Fruit fly (Drosophila melanogaster) whole organism, embryonic: ENCODE measurements around the gene CG15431.

Experiments used
- BEAF-32 ChIP-seq: fragments of 200-800 bp; sonication (Bioruptor generic); optimal IDR thresholded peaks from 3 replicates; lab custom pipeline; 2017; ENCODE audit warnings: missing biosample characterization, missing genetic modification characterization, mild to moderate bottlenecking, moderate library complexity, missing genetic modification reagents
- Bgb ChIP-seq: fragments of 200-800 bp; sonication (Bioruptor generic); IDR thresholded peaks from 2 replicates; pipeline ENCODE4 v1.3.6; 2022; ENCODE audit warnings: missing biosample characterization, missing genetic modification characterization; ENCODE audit not compliant: partially characterized antibody
- CG10267 ChIP-seq: fragments of 200-800 bp; sonication (Bioruptor generic); optimal IDR thresholded peaks from 2 replicates; lab custom pipeline; 2018; ENCODE audit warnings: missing biosample characterization, mild to moderate bottlenecking, missing genetic modification characterization, moderate library complexity
- CG13287 ChIP-seq: fragments of 200-800 bp; sonication (Bioruptor generic); IDR thresholded peaks from 2 replicates; pipeline ENCODE4 v1.3.6; 2022; ENCODE audit warnings: missing biosample characterization, missing genetic modification characterization; ENCODE audit not compliant: partially characterized antibody
- CG14860 ChIP-seq: fragments of 200-800 bp; sonication (Bioruptor generic); IDR thresholded peaks from 3 replicates; pipeline ENCODE4 v1.3.6; 2022; ENCODE audit warnings: missing biosample characterization, missing genetic modification characterization; ENCODE audit not compliant: partially characterized antibody
- CG15514 ChIP-seq: fragments of 200-800 bp; sonication (Bioruptor generic); optimal IDR thresholded peaks from 3 replicates; lab custom pipeline; 2017; ENCODE audit warnings: missing biosample characterization, missing genetic modification characterization, mild to moderate bottlenecking, moderate library complexity, missing genetic modification reagents
- CG1602 ChIP-seq: fragments of 200-800 bp; sonication (Bioruptor generic); optimal IDR thresholded peaks from 3 replicates; lab custom pipeline; 2016; ENCODE audit warnings: missing biosample characterization, missing genetic modification characterization
- CG1603 ChIP-seq: fragments of 200-800 bp; sonication (Bioruptor generic); optimal IDR thresholded peaks from 2 replicates; lab custom pipeline; 2019; ENCODE audit warnings: missing biosample characterization, mild to moderate bottlenecking, missing genetic modification characterization, moderate library complexity
- CG16813 ChIP-seq: fragments of 200-800 bp; sonication (Bioruptor generic); IDR thresholded peaks from 3 replicates; pipeline ENCODE4 v1.3.6; 2022; ENCODE audit warnings: missing biosample characterization, missing genetic modification characterization; ENCODE audit not compliant: partially characterized antibody
- CG17328 ChIP-seq: fragments of 200-800 bp; sonication (Bioruptor generic); IDR thresholded peaks from 2 replicates; pipeline ENCODE4 v1.3.6; 2022; ENCODE audit warnings: missing biosample characterization, missing genetic modification characterization
- CG17359 ChIP-seq: fragments of 200-800 bp; sonication (Bioruptor generic); optimal IDR thresholded peaks from 3 replicates; lab custom pipeline; 2018; ENCODE audit warnings: missing biosample characterization, mild to moderate bottlenecking, missing genetic modification characterization, moderate library complexity
- CG3281 ChIP-seq: fragments of 200-800 bp; sonication (Bioruptor generic); optimal IDR thresholded peaks from 3 replicates; lab custom pipeline; 2017; ENCODE audit warnings: missing biosample characterization, mild to moderate bottlenecking, missing genetic modification characterization
- CG3407 ChIP-seq: fragments of 200-800 bp; sonication (Bioruptor generic); optimal IDR thresholded peaks from 2 replicates; lab custom pipeline; 2018; ENCODE audit warnings: missing biosample characterization, mild to moderate bottlenecking, missing genetic modification characterization
- CG34422 ChIP-seq: fragments of 200-800 bp; sonication (Bioruptor generic); IDR thresholded peaks from 3 replicates; pipeline ENCODE4 v1.3.6; 2022; ENCODE audit warnings: missing biosample characterization, missing genetic modification characterization
- CG4404 ChIP-seq: fragments of 200-800 bp; sonication (Bioruptor generic); IDR thresholded peaks from 2 replicates; pipeline ENCODE4 v1.3.6; 2022; ENCODE audit warnings: missing biosample characterization, missing genetic modification characterization
- CG7271 ChIP-seq: fragments of 200-800 bp; sonication (Bioruptor generic); optimal IDR thresholded peaks from 2 replicates; lab custom pipeline; 2018; ENCODE audit warnings: missing biosample characterization, mild to moderate bottlenecking, missing genetic modification characterization, moderate library complexity
- CG7928 ChIP-seq: fragments of 200-800 bp; sonication (Bioruptor generic); optimal IDR thresholded peaks from 2 replicates; lab custom pipeline; 2017; ENCODE audit warnings: missing biosample characterization, mild to moderate bottlenecking, missing genetic modification characterization
- CG7963 ChIP-seq: fragments of 200-800 bp; sonication (Bioruptor generic); IDR thresholded peaks from 3 replicates; pipeline ENCODE4 v1.3.6; 2022; ENCODE audit warnings: missing biosample characterization, missing genetic modification characterization; ENCODE audit not compliant: partially characterized antibody
- CG8290 ChIP-seq, 3 experiments: fragments of 200-800 bp; sonication (Bioruptor generic); optimal IDR thresholded peaks; 2 replicates each; lab custom pipeline; 2016 to 2019; ENCODE audit warnings: missing biosample characterization in 3 of 3, missing genetic modification characterization in 3 of 3, mild to moderate bottlenecking in 2 of 3, moderate library complexity in 1 of 3
- CG8359 ChIP-seq: fragments of 200-800 bp; sonication (Bioruptor generic); optimal IDR thresholded peaks from 2 replicates; lab custom pipeline; 2017; ENCODE audit warnings: missing biosample characterization, mild to moderate bottlenecking, missing genetic modification characterization, borderline replicate concordance
- CTCF ChIP-seq: fragments of 200-800 bp; sonication (Bioruptor generic); optimal IDR thresholded peaks from 2 replicates; lab custom pipeline; 2017; ENCODE audit warnings: missing biosample characterization, mild to moderate bottlenecking, missing genetic modification characterization, moderate library complexity
- Dll ChIP-seq: fragments of 200-800 bp; sonication (Bioruptor generic); IDR thresholded peaks from 4 replicates; pipeline ENCODE4 v1.3.6; 2022; ENCODE audit warnings: missing biosample characterization, missing genetic modification characterization; ENCODE audit not compliant: partially characterized antibody
- Doc3 ChIP-seq: fragments of 200-800 bp; sonication (Bioruptor generic); IDR thresholded peaks from 3 replicates; pipeline ENCODE4 v1.3.6; 2022; ENCODE audit warnings: missing biosample characterization, missing genetic modification characterization; ENCODE audit not compliant: partially characterized antibody
- Eip74EF ChIP-seq, 2 experiments: fragments of 200-800 bp in 1 of 2; fragments of >200 bp in 1 of 2; sonication (Bioruptor generic) in 1 of 2; optimal IDR thresholded peaks; 2 replicates each; lab custom pipeline; 2017 to 2019; ENCODE audit warnings: missing biosample characterization in 2 of 2, missing genetic modification characterization in 2 of 2, mild to moderate bottlenecking in 1 of 2, moderate library complexity in 1 of 2
- Ets97D ChIP-seq: fragments of 200-800 bp; sonication (Bioruptor generic); optimal IDR thresholded peaks from 3 replicates; lab custom pipeline; 2016; ENCODE audit warnings: missing biosample characterization, missing genetic modification characterization
- Hmr ChIP-seq: fragments of 200-800 bp; sonication (Bioruptor generic); optimal IDR thresholded peaks from 3 replicates; lab custom pipeline; 2017; ENCODE audit warnings: mild to moderate bottlenecking, missing biosample characterization, missing genetic modification reagents, missing genetic modification characterization
- MBD-R2 ChIP-seq: fragments of 200-800 bp; sonication (Bioruptor generic); IDR thresholded peaks from 2 replicates; pipeline ENCODE4 v1.3.6; 2022; ENCODE audit warnings: missing biosample characterization, missing genetic modification characterization
- MESR4 ChIP-seq: fragments of 200-800 bp; sonication (Bioruptor generic); optimal IDR thresholded peaks from 2 replicates; lab custom pipeline; 2018; ENCODE audit warnings: missing biosample characterization, mild to moderate bottlenecking, missing genetic modification characterization, moderate library complexity
- Mad ChIP-seq: fragments of 200-800 bp; sonication (Bioruptor generic); optimal IDR thresholded peaks from 2 replicates; lab custom pipeline; 2016; ENCODE audit warnings: missing biosample characterization, missing genetic modification characterization
- Med ChIP-seq: fragments of 200-800 bp; sonication (Bioruptor generic); peaks from one replicate; lab custom pipeline; 2016; ENCODE audit warnings: missing biosample characterization, missing genetic modification characterization, mild to moderate bottlenecking, inconsistent platforms, moderate library complexity
- NC2β ChIP-seq: fragments of 200-800 bp; sonication (Bioruptor generic); optimal IDR thresholded peaks from 2 replicates; lab custom pipeline; 2016; ENCODE audit warnings: missing biosample characterization, missing genetic modification characterization
- NfI ChIP-seq: fragments of 200-800 bp; sonication (Bioruptor generic); optimal IDR thresholded peaks from 3 replicates; lab custom pipeline; 2018; ENCODE audit warnings: missing biosample characterization, mild to moderate bottlenecking, missing genetic modification characterization, moderate library complexity
- Pdp1 ChIP-seq, 2 experiments: fragments of 200-800 bp; sonication (Bioruptor generic); optimal IDR thresholded peaks; 3 replicates each; lab custom pipeline; 2016; ENCODE audit warnings: missing biosample characterization in 2 of 2, missing genetic modification characterization in 2 of 2, mild to moderate bottlenecking in 1 of 2, moderate library complexity in 1 of 2
- ato ChIP-seq: fragments of 200-800 bp; sonication (Bioruptor generic); IDR thresholded peaks from 2 replicates; pipeline ENCODE4 v1.3.6; 2022; ENCODE audit warnings: missing biosample characterization, missing genetic modification characterization; ENCODE audit not compliant: partially characterized antibody
- bbx ChIP-seq: fragments of 200-800 bp; sonication (Bioruptor generic); IDR thresholded peaks from 2 replicates; pipeline ENCODE4 v1.3.6; 2022; ENCODE audit warnings: missing biosample characterization, missing genetic modification characterization; ENCODE audit not compliant: partially characterized antibody
- cad ChIP-seq: fragments of >200 bp; optimal IDR thresholded peaks from 2 replicates; lab custom pipeline; 2017; ENCODE audit warnings: missing biosample characterization, missing genetic modification characterization
- cato ChIP-seq: fragments of 200-800 bp; sonication (Bioruptor generic); optimal IDR thresholded peaks from 2 replicates; lab custom pipeline; 2016; ENCODE audit warnings: missing biosample characterization, missing genetic modification characterization, borderline replicate concordance
- grau ChIP-seq: fragments of 200-800 bp; optimal IDR thresholded peaks from 3 replicates; lab custom pipeline; 2019; ENCODE audit warnings: missing biosample characterization, mild to moderate bottlenecking, missing genetic modification characterization, moderate library complexity
- hb ChIP-seq: fragments of 200-800 bp; sonication (Bioruptor generic); IDR thresholded peaks from 3 replicates; pipeline ENCODE4 v1.3.6; 2022; ENCODE audit warnings: missing biosample characterization, missing genetic modification characterization; ENCODE audit not compliant: partially characterized antibody
- hkb ChIP-seq, 2 experiments: fragments of 200-800 bp in 1 of 2; fragments of >200 bp in 1 of 2; sonication (Bioruptor generic) in 1 of 2; IDR thresholded peaks in 1 of 2; optimal IDR thresholded peaks in 1 of 2; 2 replicates each; pipeline versions ENCODE4 v1.3.6 to Lab custom; 2017 to 2022; ENCODE audit warnings: missing biosample characterization in 1 of 2, missing genetic modification characterization in 1 of 2
- inv ChIP-seq: fragments of 200-800 bp; sonication (Bioruptor generic); IDR thresholded peaks from 2 replicates; pipeline ENCODE4 v1.3.6; 2022; ENCODE audit warnings: missing biosample characterization, missing genetic modification characterization; ENCODE audit not compliant: partially characterized antibody
- nmo ChIP-seq: fragments of 200-800 bp; sonication (Bioruptor generic); optimal IDR thresholded peaks from 2 replicates; lab custom pipeline; 2018; ENCODE audit warnings: missing biosample characterization, mild to moderate bottlenecking, missing genetic modification characterization, moderate library complexity
- nom ChIP-seq: fragments of 200-800 bp; sonication (Bioruptor generic); optimal IDR thresholded peaks from 2 replicates; lab custom pipeline; 2017; ENCODE audit warnings: missing biosample characterization, missing genetic modification characterization, mild to moderate bottlenecking, moderate library complexity, missing genetic modification reagents
- row ChIP-seq: fragments of 200-800 bp; sonication (Bioruptor generic); IDR thresholded peaks from 3 replicates; pipeline ENCODE4 v1.3.6; 2022; ENCODE audit warnings: missing biosample characterization, missing genetic modification characterization
- tx ChIP-seq: fragments of 200-800 bp; sonication (Bioruptor generic); optimal IDR thresholded peaks from 2 replicates; lab custom pipeline; 2016; ENCODE audit warnings: missing biosample characterization, missing genetic modification characterization
- vnd ChIP-seq: fragments of 200-800 bp; sonication (Bioruptor generic); IDR thresholded peaks from 3 replicates; pipeline ENCODE4 v1.3.6; 2022; ENCODE audit warnings: missing biosample characterization, missing genetic modification characterization; ENCODE audit not compliant: partially characterized antibody
- zf30C ChIP-seq: fragments of 200-800 bp; sonication (Bioruptor generic); optimal IDR thresholded peaks from 3 replicates; lab custom pipeline; 2018; ENCODE audit warnings: missing biosample characterization, mild to moderate bottlenecking, missing genetic modification characterization

The CG15431 gene

DNA sequence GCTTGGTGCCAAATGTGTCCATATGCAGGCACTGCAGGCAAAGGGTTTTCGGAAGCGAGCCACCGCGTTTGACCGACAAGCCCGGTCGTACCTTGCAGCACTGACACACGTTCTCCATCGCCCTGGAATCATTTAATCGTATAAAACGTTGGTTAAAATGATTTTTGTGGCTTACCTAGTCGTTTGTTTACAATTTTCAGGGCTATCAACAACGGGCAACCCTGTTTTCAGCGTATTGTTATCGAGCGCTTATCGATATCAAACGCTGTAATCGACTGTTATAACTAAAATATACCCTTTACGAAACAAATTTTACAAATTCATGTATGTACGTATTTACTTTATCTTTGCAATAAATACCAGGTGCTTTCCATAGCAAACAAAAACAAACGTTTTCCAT lies 58.6 kb downstream of the CG15431 start, which contains the start of gene CG17612 (continued):
- TF ChIP-seq CG4404 (GFP tag; lab: Robert Waterston, UW) (no peak), cad (GFP tag; lab: Kevin White, UChicago) (peak; percentile 24), Bgb (peak; percentile 75), CG3281 (GFP tag; lab: Kevin White, UChicago) (peak; percentile 61), hkb (optimal IDR thresholded peaks at IDR 0.05; lab: Kevin White, UChicago) (no peak), hkb (GFP tag; IDR thresholded peaks at IDR 0.05; lab: Robert Waterston, UW) (0 out of 2 replicates have a peak, but pooled peaks have one; percentile 14), cato (GFP tag; lab: Kevin White, UChicago) (no peak), zf30C (GFP tag; lab: Kevin White, UChicago) (no peak), CG13287 (GFP tag; lab: Robert Waterston, UW) (peak; percentile 84), CG8290 (GFP tag; optimal IDR thresholded peaks at IDR 0.05; lab: Kevin White, UChicago) (no peak), CG8290 (tag; optimal IDR thresholded peaks at IDR 0.05; lab: Kevin White, UChicago) (no peak), Dll (peak; percentile 74; the same call in 3 of the 4 replicates), NC2β (GFP tag; lab: Kevin White, UChicago) (no peak), Eip74EF (GFP tag; optimal IDR thresholded peaks at IDR 0.05; lab: Kevin White, UChicago) (no peak), grau (no peak), CG16813 (GFP tag; lab: Robert Waterston, UW) (peak; percentile 65; the same call in 2 of the 3 replicates), CG14860 (GFP tag; lab: Robert Waterston, UW) (peak; percentile 72), Hmr (no peak), Mad (GFP tag; lab: Kevin White, UChicago) (no peak), Med (GFP tag; lab: Kevin White, UChicago) (peak; percentile 62), CG1602 (GFP tag; lab: Kevin White, UChicago) (no peak), Pdp1 (GFP tag; optimal IDR thresholded peaks at IDR 0.05; lab: Kevin White, UChicago) (peak in 1 of 2 experiments; percentile 29), CG17328 (GFP tag; lab: Robert Waterston, UW) (no peak), BEAF-32 (GFP tag; lab: Kevin White, UChicago) (peak; percentile 47), inv (GFP tag; lab: Robert Waterston, UW) (peak; percentile 29; the same call in 1 of the 2 replicates), bbx (peak; percentile 76), CG17359 (no peak), Doc3 (peak; percentile 50; the same call in 2 of the 3 replicates), Ets97D (peak; percentile 21), tx (GFP tag; lab: Kevin White, UChicago) (no peak), ato (peak; percentile 66), CTCF (GFP tag; lab: Kevin White, UChicago) (no peak), hb (GFP tag; lab: Robert Waterston, UW) (peak; percentile 59; the same call in 2 of the 3 replicates), CG1603 (tag; lab: Kevin White, UChicago) (peak; percentile 15), CG15514 (GFP tag; lab: Kevin White, UChicago) (peak; percentile 5), NfI (GFP tag; lab: Kevin White, UChicago) (no peak), CG7928 (GFP tag; lab: Kevin White, UChicago) (peak; percentile 91), CG7963 (peak; percentile 78), row (no peak), MESR4 (GFP tag; lab: Kevin White, UChicago) (peak; percentile 33), MBD-R2 (GFP tag; lab: Robert Waterston, UW) (peak; percentile 92), nom (GFP tag; lab: Kevin White, UChicago) (no peak), CG34422 (GFP tag; lab: Robert Waterston, UW) (peak; percentile 36; the same call in 1 of the 3 replicates), CG3407 (GFP tag; lab: Kevin White, UChicago) (no peak), CG8359 (no peak), CG10267 (tag; lab: Kevin White, UChicago) (no peak), CG7271 (tag; lab: Kevin White, UChicago) (no peak), nmo (peak; percentile 7), vnd (GFP tag; lab: Robert Waterston, UW) (peak; percentile 64; the same call in 2 of the 3 replicates)
